Fruit fly (Drosophila melanogaster) whole organism, embryonic: ENCODE data around the gene CG12522.

Experiments
- BtbVII ChIP-seq: fragments of 200-800 bp; sonication (Bioruptor generic); optimal IDR thresholded peaks from 3 replicates; lab custom pipeline; 2017; ENCODE audit warnings: missing biosample characterization, mild to moderate bottlenecking, missing genetic modification characterization
- CG10543 ChIP-seq: fragments of 200-800 bp; sonication (Bioruptor generic); optimal IDR thresholded peaks from 3 replicates; lab custom pipeline; 2017; ENCODE audit warnings: missing biosample characterization, mild to moderate bottlenecking, missing genetic modification characterization, moderate library complexity
- CG11695 ChIP-seq: fragments of 200-800 bp; sonication (Bioruptor generic); IDR thresholded peaks from 3 replicates; pipeline ENCODE4 v1.3.6; 2022; ENCODE audit warnings: missing biosample characterization, missing genetic modification characterization
- CG12659 ChIP-seq: fragments of 200-800 bp; sonication (Bioruptor generic); optimal IDR thresholded peaks from 3 replicates; lab custom pipeline; 2017; ENCODE audit warnings: mild to moderate bottlenecking, missing biosample characterization, missing genetic modification reagents, missing genetic modification characterization
- CG12942 ChIP-seq: fragments of 200-800 bp; sonication (Bioruptor generic); optimal IDR thresholded peaks from 3 replicates; lab custom pipeline; 2016; ENCODE audit warnings: missing biosample characterization, missing genetic modification characterization
- CG14441 ChIP-seq: fragments of 200-800 bp; sonication (Bioruptor generic); IDR thresholded peaks from 2 replicates; pipeline ENCODE4 v1.3.6; 2022; ENCODE audit warnings: missing biosample characterization, missing genetic modification characterization
- CG1529 ChIP-seq: fragments of 200-800 bp; sonication (Bioruptor generic); optimal IDR thresholded peaks from 3 replicates; lab custom pipeline; 2018; ENCODE audit warnings: missing biosample characterization, missing genetic modification characterization
- CG15514 ChIP-seq: fragments of 200-800 bp; sonication (Bioruptor generic); optimal IDR thresholded peaks from 3 replicates; lab custom pipeline; 2017; ENCODE audit warnings: missing biosample characterization, missing genetic modification characterization, mild to moderate bottlenecking, moderate library complexity, missing genetic modification reagents
- CG15696 ChIP-seq: fragments of 200-800 bp; sonication (Bioruptor generic); optimal IDR thresholded peaks from 2 replicates; lab custom pipeline; 2019; ENCODE audit warnings: missing biosample characterization, mild to moderate bottlenecking, missing genetic modification characterization, moderate library complexity
- CG16813 ChIP-seq: fragments of 200-800 bp; sonication (Bioruptor generic); IDR thresholded peaks from 3 replicates; pipeline ENCODE4 v1.3.6; 2022; ENCODE audit warnings: missing biosample characterization, missing genetic modification characterization; ENCODE audit not compliant: partially characterized antibody
- CG16863 ChIP-seq: fragments of 200-800 bp; sonication (Bioruptor generic); optimal IDR thresholded peaks from 3 replicates; lab custom pipeline; 2016; ENCODE audit warnings: missing biosample characterization, missing genetic modification characterization
- CG17385 ChIP-seq: fragments of 200-800 bp; sonication (Bioruptor generic); optimal IDR thresholded peaks from 3 replicates; lab custom pipeline; 2018; ENCODE audit warnings: missing biosample characterization, mild to moderate bottlenecking, missing genetic modification characterization
- CG30020 ChIP-seq: fragments of 200-800 bp; optimal IDR thresholded peaks from 2 replicates; lab custom pipeline; 2019; ENCODE audit warnings: missing biosample characterization, mild to moderate bottlenecking, missing genetic modification characterization, moderate library complexity
- CG31224 ChIP-seq: fragments of 200-800 bp; sonication (Bioruptor generic); IDR thresholded peaks from 2 replicates; pipeline ENCODE4 v1.3.6; 2022; ENCODE audit warnings: missing biosample characterization, missing genetic modification characterization
- CG31388 ChIP-seq: fragments of 200-800 bp; sonication (Bioruptor generic); optimal IDR thresholded peaks from 2 replicates; lab custom pipeline; 2016; ENCODE audit warnings: missing biosample characterization, missing genetic modification characterization
- CG33557 ChIP-seq: fragments of 200-800 bp; sonication (Bioruptor generic); optimal IDR thresholded peaks from 2 replicates; lab custom pipeline; 2019; ENCODE audit warnings: missing biosample characterization, mild to moderate bottlenecking, missing genetic modification characterization, moderate library complexity
- CG34224 ChIP-seq: fragments of 200-800 bp; sonication (Bioruptor generic); IDR thresholded peaks from 3 replicates; pipeline ENCODE4 v1.3.6; 2022; ENCODE audit warnings: missing biosample characterization, missing genetic modification characterization; ENCODE audit not compliant: partially characterized antibody
- CG4282 ChIP-seq: fragments of 200-800 bp; sonication (Bioruptor generic); optimal IDR thresholded peaks from 2 replicates; lab custom pipeline; 2016; ENCODE audit warnings: missing biosample characterization, missing genetic modification characterization
- CG4617 ChIP-seq: fragments of 200-800 bp; sonication (Bioruptor generic); optimal IDR thresholded peaks from 3 replicates; lab custom pipeline; 2016; ENCODE audit warnings: missing biosample characterization, missing genetic modification characterization, borderline replicate concordance
- CG7786 ChIP-seq: fragments of 200-800 bp; sonication (Bioruptor generic); optimal IDR thresholded peaks from 2 replicates; lab custom pipeline; 2016; ENCODE audit warnings: missing biosample characterization, missing genetic modification characterization
- CG8924 ChIP-seq: fragments of 200-800 bp; optimal IDR thresholded peaks from 3 replicates; lab custom pipeline; 2019; ENCODE audit warnings: missing biosample characterization, mild to moderate bottlenecking, missing genetic modification characterization, moderate library complexity
- CG9609 ChIP-seq: fragments of 200-800 bp; sonication (Bioruptor generic); optimal IDR thresholded peaks from 3 replicates; lab custom pipeline; 2016; ENCODE audit warnings: missing biosample characterization, missing genetic modification characterization
- CG9797 ChIP-seq: fragments of 200-800 bp; sonication (Bioruptor generic); optimal IDR thresholded peaks from 3 replicates; lab custom pipeline; 2018; ENCODE audit warnings: missing biosample characterization, mild to moderate bottlenecking, missing genetic modification characterization
- Camta ChIP-seq: fragments of 200-800 bp; sonication (Bioruptor generic); optimal IDR thresholded peaks from 2 replicates; lab custom pipeline; 2016; ENCODE audit warnings: missing biosample characterization, missing genetic modification characterization
- Deaf1 ChIP-seq: fragments of 200-800 bp; optimal IDR thresholded peaks from 3 replicates; lab custom pipeline; 2019; ENCODE audit warnings: missing biosample characterization, mild to moderate bottlenecking, missing genetic modification characterization, moderate library complexity
- Dip2 ChIP-seq: fragments of 200-800 bp; sonication (Bioruptor generic); IDR thresholded peaks from 2 replicates; pipeline ENCODE4 v1.3.6; 2022; ENCODE audit warnings: missing biosample characterization, missing genetic modification characterization
- Doc3 ChIP-seq: fragments of 200-800 bp; sonication (Bioruptor generic); IDR thresholded peaks from 3 replicates; pipeline ENCODE4 v1.3.6; 2022; ENCODE audit warnings: missing biosample characterization, missing genetic modification characterization; ENCODE audit not compliant: partially characterized antibody
- Gsc ChIP-seq: fragments of 200-800 bp; sonication (Bioruptor generic); IDR thresholded peaks from 2 replicates; pipeline ENCODE4 v1.3.6; 2022; ENCODE audit warnings: missing biosample characterization, missing genetic modification characterization
- H2.0 ChIP-seq: fragments of 200-800 bp; sonication (Bioruptor generic); IDR thresholded peaks from 2 replicates; pipeline ENCODE4 v1.3.6; 2022; ENCODE audit warnings: missing biosample characterization, missing genetic modification characterization
- Hsf ChIP-seq: fragments of 200-800 bp; sonication (Bioruptor generic); optimal IDR thresholded peaks from 3 replicates; lab custom pipeline; 2016; ENCODE audit warnings: missing biosample characterization, missing genetic modification characterization
- MBD-R2 ChIP-seq: fragments of 200-800 bp; sonication (Bioruptor generic); IDR thresholded peaks from 2 replicates; pipeline ENCODE4 v1.3.6; 2022; ENCODE audit warnings: missing biosample characterization, missing genetic modification characterization
- Max ChIP-seq: fragments of 200-800 bp; sonication (Bioruptor generic); optimal IDR thresholded peaks from 2 replicates; lab custom pipeline; 2016; ENCODE audit warnings: missing biosample characterization, mild to moderate bottlenecking, missing genetic modification characterization
- Mrtf ChIP-seq: fragments of 200-800 bp; sonication (Bioruptor generic); IDR thresholded peaks from 3 replicates; pipeline ENCODE4 v1.3.6; 2022; ENCODE audit warnings: missing biosample characterization, missing genetic modification characterization
- Oaz ChIP-seq: fragments of 200-800 bp; sonication (Bioruptor generic); IDR thresholded peaks from 2 replicates; pipeline ENCODE4 v1.3.6; 2022; ENCODE audit warnings: missing biosample characterization, missing genetic modification characterization
- Stat92E ChIP-seq, 3 experiments: fragments of >200 bp in 2 of 3; fragments of 200-800 bp in 1 of 3; sonication (Bioruptor generic) in 1 of 3; optimal IDR thresholded peaks; 2 replicates each; lab custom pipeline; 2017 to 2019; ENCODE audit warnings: missing biosample characterization in 3 of 3, missing genetic modification characterization in 3 of 3, mild to moderate bottlenecking in 1 of 3, moderate library complexity in 1 of 3
- cato ChIP-seq: fragments of 200-800 bp; sonication (Bioruptor generic); optimal IDR thresholded peaks from 2 replicates; lab custom pipeline; 2016; ENCODE audit warnings: missing biosample characterization, missing genetic modification characterization, borderline replicate concordance
- crol ChIP-seq: fragments of 200-800 bp; sonication (Bioruptor generic); IDR thresholded peaks from 2 replicates; pipeline ENCODE4 v1.3.6; 2022; ENCODE audit warnings: missing biosample characterization, missing genetic modification characterization
- dati ChIP-seq: fragments of 200-800 bp; sonication (Bioruptor generic); IDR thresholded peaks from 2 replicates; pipeline ENCODE4 v1.3.6; 2022; ENCODE audit warnings: missing biosample characterization, missing genetic modification characterization
- dm ChIP-seq: fragments of 200-800 bp; sonication (Bioruptor generic); optimal IDR thresholded peaks from 3 replicates; lab custom pipeline; 2016; ENCODE audit warnings: missing biosample characterization, missing genetic modification characterization
- ems ChIP-seq: fragments of 200-800 bp; sonication (Bioruptor generic); optimal IDR thresholded peaks from 3 replicates; lab custom pipeline; 2016; ENCODE audit warnings: missing biosample characterization, missing genetic modification characterization
- gem ChIP-seq: fragments of 200-800 bp; sonication (Bioruptor generic); optimal IDR thresholded peaks from 2 replicates; lab custom pipeline; 2019; ENCODE audit warnings: missing biosample characterization, mild to moderate bottlenecking, missing genetic modification characterization, moderate library complexity
- grn ChIP-seq: fragments of 200-800 bp; sonication (Bioruptor generic); optimal IDR thresholded peaks from 3 replicates; lab custom pipeline; 2017; ENCODE audit warnings: missing biosample characterization, missing genetic modification characterization
- gsb ChIP-seq: fragments of 200-800 bp; sonication (Bioruptor generic); IDR thresholded peaks from 2 replicates; pipeline ENCODE4 v1.3.6; 2022; ENCODE audit warnings: missing biosample characterization, missing genetic modification characterization
- h ChIP-seq: fragments of >200 bp; optimal IDR thresholded peaks from 2 replicates; lab custom pipeline; 2017
- her ChIP-seq: fragments of 200-800 bp; sonication (Bioruptor generic); optimal IDR thresholded peaks from 2 replicates; lab custom pipeline; 2016; ENCODE audit warnings: missing biosample characterization, missing genetic modification characterization
- prd ChIP-seq, 3 experiments: fragments of >200 bp in 2 of 3; fragments of 200-800 bp in 1 of 3; sonication (Bioruptor generic) in 1 of 3; optimal IDR thresholded peaks in 2 of 3; IDR thresholded peaks in 1 of 3; 2 replicates in 2 of 3; 3 replicates in 1 of 3; pipeline versions ENCODE4 v1.3.6 to Lab custom; 2017 to 2022; ENCODE audit warnings: missing biosample characterization in 1 of 3, missing genetic modification characterization in 1 of 3
- so ChIP-seq: fragments of 200-800 bp; sonication (Bioruptor generic); IDR thresholded peaks from 3 replicates; pipeline ENCODE4 v1.3.6; 2022; ENCODE audit warnings: missing biosample characterization, missing genetic modification characterization
- ssp ChIP-seq: fragments of 200-800 bp; sonication (Bioruptor generic); IDR thresholded peaks from 2 replicates; pipeline ENCODE4 v1.3.6; 2022; ENCODE audit warnings: missing biosample characterization, missing genetic modification characterization
- tna ChIP-seq: fragments of 200-800 bp; sonication (Bioruptor generic); IDR thresholded peaks from 2 replicates; pipeline ENCODE4 v1.3.6; 2022; ENCODE audit warnings: missing biosample characterization, missing genetic modification characterization; ENCODE audit not compliant: partially characterized antibody

Gene CG12522

DNA sequence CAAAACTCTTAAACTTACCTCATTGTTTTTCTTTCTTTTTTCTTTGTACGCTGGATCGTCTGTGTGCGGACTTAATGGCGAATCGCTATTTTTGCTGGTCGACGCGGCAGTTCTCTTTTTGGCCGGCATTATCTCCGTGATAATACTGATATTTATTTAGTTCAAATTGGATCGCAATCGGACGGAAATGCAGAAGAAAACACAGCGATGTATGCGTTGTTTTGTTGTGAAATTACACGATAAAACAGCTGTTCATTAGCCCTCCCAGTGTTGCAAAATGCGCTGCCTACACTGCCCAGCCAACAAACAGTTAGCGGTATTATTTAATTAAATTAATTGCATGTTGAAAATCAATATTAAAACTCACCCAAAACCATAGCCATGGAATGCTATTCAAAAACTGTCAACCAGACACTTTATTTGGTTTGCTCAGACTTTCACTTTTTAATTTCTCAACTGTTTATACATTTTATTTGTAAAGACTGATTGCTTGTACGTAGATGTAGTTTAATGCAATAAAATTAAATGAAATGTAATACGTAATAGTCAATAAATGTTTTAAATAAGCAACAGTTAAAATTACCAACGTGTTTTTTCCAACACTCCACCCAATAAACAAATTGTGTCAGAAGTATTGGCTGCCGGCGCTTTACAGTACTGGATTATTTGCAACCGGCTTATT lies 9.9 kb upstream of the CG12522 start, which contains the start of the genes Irbp18 and APP-BP1 (continued):
- TF ChIP-seq MBD-R2 (GFP tag; lab: Robert Waterston, UW) (peak; percentile 72), CG30020 (tag; lab: Kevin White, UChicago) (peak; percentile 79), gem (tag; lab: Kevin White, UChicago) (peak; percentile 96), CG4617 (GFP tag; lab: Kevin White, UChicago) (peak; percentile 93), Oaz (GFP tag; lab: Robert Waterston, UW) (peak; percentile 70), Deaf1 (tag; lab: Kevin White, UChicago) (peak; percentile 74), Doc3 (no peak), CG31388 (GFP tag; lab: Kevin White, UChicago) (peak; percentile 82), dm (GFP tag; lab: Kevin White, UChicago) (peak; percentile 86), CG16863 (GFP tag; lab: Kevin White, UChicago) (peak; percentile 94), her (GFP tag; lab: Kevin White, UChicago) (peak; percentile 88), CG31224 (GFP tag; lab: Robert Waterston, UW) (peak; percentile 81), ems (GFP tag; lab: Kevin White, UChicago) (peak; percentile 96), CG8924 (tag; lab: Kevin White, UChicago) (peak; percentile 94), crol (GFP tag; lab: Robert Waterston, UW) (peak; percentile 43; the same call in 1 of the 2 replicates), Camta (peak; percentile 94), CG7786 (peak; percentile 94), Mrtf (GFP tag; lab: Robert Waterston, UW) (peak; percentile 81), BtbVII (GFP tag; lab: Kevin White, UChicago) (peak; percentile 91), Gsc (peak; percentile 58; the same call in 1 of the 2 replicates), H2.0 (peak; percentile 76), CG10543 (GFP tag; lab: Kevin White, UChicago) (peak; percentile 93), Stat92E (GFP tag; optimal IDR thresholded peaks at IDR 0.05; lab: Kevin White, UChicago) (peak in 1 of 3 experiments; percentile 30), CG9609 (GFP tag; lab: Kevin White, UChicago) (peak; percentile 94), CG34224 (GFP tag; lab: Robert Waterston, UW) (no peak), CG12942 (peak; percentile 90), CG33557 (GFP tag; lab: Kevin White, UChicago) (peak; percentile 82), so (GFP tag; lab: Robert Waterston, UW) (peak; percentile 91), ssp (peak; percentile 66), gsb (GFP tag; lab: Robert Waterston, UW) (peak; percentile 72), CG15696 (tag; lab: Kevin White, UChicago) (peak; percentile 73), CG14441 (GFP tag; lab: Robert Waterston, UW) (peak; percentile 87), CG15514 (peak; percentile 90), CG12659 (GFP tag; lab: Kevin White, UChicago) (peak; percentile 97), CG16813 (no peak), CG17385 (GFP tag; lab: Kevin White, UChicago) (peak; percentile 91), tna (no peak), CG11695 (GFP tag; lab: Robert Waterston, UW) (peak; percentile 91), CG4282 (GFP tag; lab: Kevin White, UChicago) (peak; percentile 89), prd (optimal IDR thresholded peaks at IDR 0.05; lab: Kevin White, UChicago) (no peak), prd (GFP tag; IDR thresholded peaks at IDR 0.05; lab: Robert Waterston, UW) (peak; percentile 89), CG1529 (peak; percentile 86), Hsf (peak; percentile 97), CG9797 (GFP tag; lab: Kevin White, UChicago) (peak; percentile 25), grn (peak; percentile 66), cato (GFP tag; lab: Kevin White, UChicago) (peak; percentile 91), Dip2 (GFP tag; lab: Robert Waterston, UW) (no peak), Max (GFP tag; lab: Kevin White, UChicago) (peak; percentile 97), h (lab: Kevin White, UChicago) (no peak), dati (no peak)
